Fruit fly (Drosophila melanogaster) whole organism, embryonic: ENCODE measurements around the gene Ir75d.

Experiments
- ATbp ChIP-seq: fragments of 200-800 bp; sonication (Bioruptor generic); optimal IDR thresholded peaks from 2 replicates; lab custom pipeline; 2017; ENCODE audit warnings: missing biosample characterization, mild to moderate bottlenecking, missing genetic modification characterization, missing genetic modification reagents
- Atf-2 ChIP-seq: fragments of 200-800 bp; sonication (Bioruptor generic); optimal IDR thresholded peaks from 2 replicates; lab custom pipeline; 2016; ENCODE audit warnings: missing biosample characterization, missing genetic modification characterization
- BEAF-32 ChIP-seq: fragments of 200-800 bp; sonication (Bioruptor generic); optimal IDR thresholded peaks from 3 replicates; lab custom pipeline; 2017; ENCODE audit warnings: missing biosample characterization, missing genetic modification characterization, mild to moderate bottlenecking, moderate library complexity, missing genetic modification reagents
- CG10274 ChIP-seq: fragments of 200-800 bp; sonication (Bioruptor generic); optimal IDR thresholded peaks from 3 replicates; lab custom pipeline; 2017; ENCODE audit warnings: missing biosample characterization, mild to moderate bottlenecking, missing genetic modification characterization
- CG10654 ChIP-seq: fragments of 200-800 bp; sonication (Bioruptor generic); optimal IDR thresholded peaks from 2 replicates; lab custom pipeline; 2016; ENCODE audit warnings: missing biosample characterization, missing genetic modification characterization
- CG11398 ChIP-seq: fragments of 200-800 bp; sonication (Bioruptor generic); optimal IDR thresholded peaks from 2 replicates; lab custom pipeline; 2016; ENCODE audit warnings: missing biosample characterization, missing genetic modification characterization
- CG13287 ChIP-seq: fragments of 200-800 bp; sonication (Bioruptor generic); IDR thresholded peaks from 2 replicates; pipeline ENCODE4 v1.3.6; 2022; ENCODE audit warnings: missing biosample characterization, missing genetic modification characterization; ENCODE audit not compliant: partially characterized antibody
- CG14014 ChIP-seq: fragments of 200-800 bp; sonication (Bioruptor generic); IDR thresholded peaks from 2 replicates; pipeline ENCODE4 v1.3.6; 2022; ENCODE audit warnings: missing biosample characterization, missing genetic modification characterization
- CG17359 ChIP-seq: fragments of 200-800 bp; sonication (Bioruptor generic); optimal IDR thresholded peaks from 3 replicates; lab custom pipeline; 2018; ENCODE audit warnings: missing biosample characterization, mild to moderate bottlenecking, missing genetic modification characterization, moderate library complexity
- CG17361 ChIP-seq: fragments of 200-800 bp; sonication (Bioruptor generic); IDR thresholded peaks from 3 replicates; pipeline ENCODE4 v1.3.6; 2022; ENCODE audit warnings: missing biosample characterization, missing genetic modification characterization
- CG17385 ChIP-seq: fragments of 200-800 bp; sonication (Bioruptor generic); optimal IDR thresholded peaks from 3 replicates; lab custom pipeline; 2018; ENCODE audit warnings: missing biosample characterization, mild to moderate bottlenecking, missing genetic modification characterization
- CG17802 ChIP-seq: fragments of 200-800 bp; sonication (Bioruptor generic); optimal IDR thresholded peaks from 2 replicates; lab custom pipeline; 2018; ENCODE audit warnings: missing biosample characterization, mild to moderate bottlenecking, missing genetic modification characterization, moderate library complexity
- CG18599 ChIP-seq: fragments of 200-800 bp; sonication (Bioruptor generic); optimal IDR thresholded peaks from 3 replicates; lab custom pipeline; 2017; ENCODE audit warnings: missing biosample characterization, missing genetic modification characterization, mild to moderate bottlenecking, moderate library complexity, missing genetic modification reagents
- CG18764 ChIP-seq: fragments of 200-800 bp; sonication (Bioruptor generic); optimal IDR thresholded peaks from 3 replicates; lab custom pipeline; 2016; ENCODE audit warnings: missing biosample characterization, missing genetic modification characterization
- CG32767 ChIP-seq: fragments of 200-800 bp; sonication (Bioruptor generic); IDR thresholded peaks from 2 replicates; pipeline ENCODE4 v1.3.6; 2022; ENCODE audit warnings: missing biosample characterization, missing genetic modification characterization
- CG4424 ChIP-seq: fragments of 200-800 bp; sonication (Bioruptor generic); optimal IDR thresholded peaks from 3 replicates; lab custom pipeline; 2016; ENCODE audit warnings: missing biosample characterization, missing genetic modification characterization
- CG4820 ChIP-seq: fragments of 200-800 bp; sonication (Bioruptor generic); optimal IDR thresholded peaks from 3 replicates; lab custom pipeline; 2016; ENCODE audit warnings: missing biosample characterization, missing genetic modification characterization
- CG6272 ChIP-seq: fragments of 200-800 bp; sonication (Bioruptor generic); IDR thresholded peaks from 2 replicates; pipeline ENCODE4 v1.3.6; 2022; ENCODE audit warnings: missing biosample characterization, missing genetic modification characterization
- CG6689 ChIP-seq: fragments of 200-800 bp; sonication (Bioruptor generic); IDR thresholded peaks from 2 replicates; pipeline ENCODE4 v1.3.6; 2022; ENCODE audit warnings: missing biosample characterization, missing genetic modification characterization
- CHES-1-like ChIP-seq: fragments of 200-800 bp; sonication (Bioruptor generic); optimal IDR thresholded peaks from 2 replicates; lab custom pipeline; 2016; ENCODE audit warnings: missing biosample characterization, missing genetic modification characterization
- CTCF ChIP-seq: fragments of 200-800 bp; sonication (Bioruptor generic); optimal IDR thresholded peaks from 2 replicates; lab custom pipeline; 2017; ENCODE audit warnings: missing biosample characterization, mild to moderate bottlenecking, missing genetic modification characterization, moderate library complexity
- Camta ChIP-seq: fragments of 200-800 bp; sonication (Bioruptor generic); optimal IDR thresholded peaks from 2 replicates; lab custom pipeline; 2016; ENCODE audit warnings: missing biosample characterization, missing genetic modification characterization
- Dbx ChIP-seq: fragments of 200-800 bp; sonication (Bioruptor generic); IDR thresholded peaks from 3 replicates; pipeline ENCODE4 v1.3.6; 2022; ENCODE audit warnings: missing biosample characterization, missing genetic modification characterization
- Dfd ChIP-seq, 2 experiments: fragments of >200 bp; optimal IDR thresholded peaks; 2 replicates each; lab custom pipeline; 2017; ENCODE audit warnings: missing biosample characterization in 2 of 2, missing genetic modification characterization in 2 of 2
- Ets65A ChIP-seq: fragments of 200-800 bp; sonication (Bioruptor generic); peaks from one replicate; lab custom pipeline; 2016; ENCODE audit warnings: missing biosample characterization, missing genetic modification characterization
- H2.0 ChIP-seq: fragments of 200-800 bp; sonication (Bioruptor generic); IDR thresholded peaks from 2 replicates; pipeline ENCODE4 v1.3.6; 2022; ENCODE audit warnings: missing biosample characterization, missing genetic modification characterization
- Hr51 ChIP-seq, 2 experiments: fragments of 200-800 bp; sonication (Bioruptor generic); optimal IDR thresholded peaks; 2 replicates in 1 of 2; 3 replicates in 1 of 2; lab custom pipeline; 2016 to 2018; ENCODE audit warnings: missing biosample characterization in 2 of 2, missing genetic modification characterization in 2 of 2, mild to moderate bottlenecking in 1 of 2, moderate library complexity in 1 of 2
- Scr ChIP-seq: fragments of 200-800 bp; sonication (Bioruptor generic); IDR thresholded peaks from 2 replicates; pipeline ENCODE4 v1.3.6; 2022; ENCODE audit warnings: missing biosample characterization, missing genetic modification characterization; ENCODE audit not compliant: partially characterized antibody
- Stat92E ChIP-seq, 3 experiments: fragments of >200 bp in 2 of 3; fragments of 200-800 bp in 1 of 3; sonication (Bioruptor generic) in 1 of 3; optimal IDR thresholded peaks; 2 replicates each; lab custom pipeline; 2017 to 2019; ENCODE audit warnings: missing biosample characterization in 3 of 3, missing genetic modification characterization in 3 of 3, mild to moderate bottlenecking in 1 of 3, moderate library complexity in 1 of 3
- ac ChIP-seq: fragments of 200-800 bp; sonication (Bioruptor generic); optimal IDR thresholded peaks from 3 replicates; lab custom pipeline; 2017; ENCODE audit warnings: missing biosample characterization, mild to moderate bottlenecking, missing genetic modification characterization
- bcd ChIP-seq: fragments of 200-800 bp; sonication (Bioruptor generic); optimal IDR thresholded peaks from 2 replicates; lab custom pipeline; 2017; ENCODE audit warnings: missing biosample characterization, mild to moderate bottlenecking, missing genetic modification characterization
- ci ChIP-seq: fragments of 200-800 bp; sonication (Bioruptor generic); IDR thresholded peaks from 3 replicates; pipeline ENCODE4 v1.3.6; 2022; ENCODE audit warnings: missing biosample characterization, missing genetic modification characterization
- dati ChIP-seq: fragments of 200-800 bp; sonication (Bioruptor generic); IDR thresholded peaks from 2 replicates; pipeline ENCODE4 v1.3.6; 2022; ENCODE audit warnings: missing biosample characterization, missing genetic modification characterization
- ewg ChIP-seq: fragments of 200-800 bp; sonication (Bioruptor generic); optimal IDR thresholded peaks from 3 replicates; lab custom pipeline; 2017; ENCODE audit warnings: mild to moderate bottlenecking, missing biosample characterization, missing genetic modification reagents, missing genetic modification characterization
- fd64A ChIP-seq: fragments of 200-800 bp; sonication (Bioruptor generic); optimal IDR thresholded peaks from 3 replicates; lab custom pipeline; 2018; ENCODE audit warnings: missing biosample characterization, mild to moderate bottlenecking, missing genetic modification characterization
- fd96Cb ChIP-seq: fragments of 200-800 bp; sonication (Bioruptor generic); optimal IDR thresholded peaks from 2 replicates; lab custom pipeline; 2018; ENCODE audit warnings: missing biosample characterization, mild to moderate bottlenecking, missing genetic modification characterization, moderate library complexity
- hkb ChIP-seq, 2 experiments: fragments of 200-800 bp in 1 of 2; fragments of >200 bp in 1 of 2; sonication (Bioruptor generic) in 1 of 2; IDR thresholded peaks in 1 of 2; optimal IDR thresholded peaks in 1 of 2; 2 replicates each; pipeline versions ENCODE4 v1.3.6 to Lab custom; 2017 to 2022; ENCODE audit warnings: missing biosample characterization in 1 of 2, missing genetic modification characterization in 1 of 2
- inv ChIP-seq: fragments of 200-800 bp; sonication (Bioruptor generic); IDR thresholded peaks from 2 replicates; pipeline ENCODE4 v1.3.6; 2022; ENCODE audit warnings: missing biosample characterization, missing genetic modification characterization; ENCODE audit not compliant: partially characterized antibody
- klu ChIP-seq: fragments of 200-800 bp; sonication (Bioruptor generic); IDR thresholded peaks from 2 replicates; pipeline ENCODE4 v1.3.6; 2022; ENCODE audit warnings: missing biosample characterization, missing genetic modification characterization
- lbe ChIP-seq: fragments of 200-800 bp; sonication (Bioruptor generic); optimal IDR thresholded peaks from 2 replicates; lab custom pipeline; 2016; ENCODE audit warnings: missing biosample characterization, mild to moderate bottlenecking, missing genetic modification characterization
- nmo ChIP-seq: fragments of 200-800 bp; sonication (Bioruptor generic); optimal IDR thresholded peaks from 2 replicates; lab custom pipeline; 2018; ENCODE audit warnings: missing biosample characterization, mild to moderate bottlenecking, missing genetic modification characterization, moderate library complexity
- pita ChIP-seq: fragments of 200-800 bp; sonication (Bioruptor generic); optimal IDR thresholded peaks from 2 replicates; lab custom pipeline; 2017; ENCODE audit warnings: missing biosample characterization, mild to moderate bottlenecking, missing genetic modification characterization
- ro ChIP-seq: fragments of 200-800 bp; sonication (Bioruptor generic); IDR thresholded peaks from 2 replicates; pipeline ENCODE4 v1.3.6; 2022; ENCODE audit warnings: missing biosample characterization, missing genetic modification characterization
- scrt ChIP-seq: fragments of 200-800 bp; sonication (Bioruptor generic); optimal IDR thresholded peaks from 2 replicates; lab custom pipeline; 2018; ENCODE audit warnings: missing biosample characterization, mild to moderate bottlenecking, missing genetic modification characterization, moderate library complexity
- sim ChIP-seq: fragments of 200-800 bp; sonication (Bioruptor generic); IDR thresholded peaks from 2 replicates; pipeline ENCODE4 v1.3.6; 2022; ENCODE audit warnings: missing biosample characterization, missing genetic modification characterization
- slp2 ChIP-seq: fragments of 200-800 bp; sonication (Bioruptor generic); optimal IDR thresholded peaks from 2 replicates; lab custom pipeline; 2016; ENCODE audit warnings: missing biosample characterization, missing genetic modification characterization
- stwl ChIP-seq: fragments of 200-800 bp; sonication (Bioruptor generic); optimal IDR thresholded peaks from 3 replicates; lab custom pipeline; 2018; ENCODE audit warnings: missing biosample characterization, mild to moderate bottlenecking, missing genetic modification characterization, moderate library complexity
- tap ChIP-seq: fragments of 200-800 bp; optimal IDR thresholded peaks from 3 replicates; lab custom pipeline; 2019; ENCODE audit warnings: missing biosample characterization, mild to moderate bottlenecking, missing genetic modification characterization, moderate library complexity

Ir75d gene

DNA sequence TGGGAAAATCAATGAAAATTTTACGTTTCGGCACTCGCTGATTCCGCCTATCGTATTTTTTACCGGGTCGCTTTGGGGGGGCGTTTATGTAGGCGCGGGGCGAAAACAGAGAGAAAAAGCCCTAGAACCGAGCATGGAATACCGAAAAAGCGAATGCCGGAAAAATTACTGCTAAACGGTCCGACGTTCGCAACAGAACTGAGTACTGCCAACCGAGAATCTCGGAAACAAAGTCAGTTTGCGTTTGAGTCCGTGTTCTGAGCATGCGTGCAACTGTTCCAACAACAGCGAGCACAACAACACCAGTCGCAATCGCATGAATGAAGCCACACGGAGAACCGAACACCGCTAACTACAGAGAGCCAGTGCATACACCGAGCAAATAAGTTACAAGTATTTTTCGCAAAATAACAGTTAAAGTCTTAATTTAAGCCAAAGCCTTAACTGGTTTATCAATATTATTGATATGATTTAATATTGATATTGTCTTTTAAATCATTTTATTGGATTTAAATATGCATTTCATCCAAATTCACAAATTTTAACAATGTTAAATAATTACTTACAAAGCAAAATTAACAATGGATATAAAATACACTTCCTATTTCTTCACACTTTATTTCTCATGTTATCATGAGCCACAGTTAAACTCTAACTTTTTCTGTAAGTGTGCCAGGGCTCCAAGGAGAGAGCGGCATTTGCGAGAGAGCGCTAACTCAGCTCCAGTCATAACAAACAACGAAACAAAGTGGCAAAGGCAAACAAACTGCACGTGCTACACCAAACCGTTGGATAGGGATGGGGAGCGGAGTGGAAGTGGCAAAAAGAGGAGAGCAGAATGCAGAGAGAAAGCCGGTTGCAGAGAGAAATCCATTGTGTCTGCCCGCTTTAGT lies 20.5 kb downstream of the Ir75d start, which contains the start of gene CG3961 (continued):
- TF ChIP-seq Atf-2 (GFP tag; lab: Kevin White, UChicago) (peak; percentile 88), ro (peak; percentile 91), CG18599 (GFP tag; lab: Kevin White, UChicago) (peak; percentile 93), CG10654 (peak; percentile 95), Ets65A (peak; percentile 97), CG17802 (peak; percentile 74), ewg (GFP tag; lab: Kevin White, UChicago) (peak; percentile 96), BEAF-32 (GFP tag; lab: Kevin White, UChicago) (peak; percentile 18), CG10274 (peak; percentile 83), klu (GFP tag; lab: Robert Waterston, UW) (peak; percentile 91), CG13287 (GFP tag; lab: Robert Waterston, UW) (no peak; the same call in 1 of the 2 replicates), ATbp (GFP tag; lab: Kevin White, UChicago) (peak; percentile 96), bcd (peak; percentile 97), scrt (peak; percentile 91), CG18764 (peak; percentile 93), fd96Cb (peak; percentile 98), CG6689 (GFP tag; lab: Robert Waterston, UW) (peak; percentile 97), CG6272 (GFP tag; lab: Robert Waterston, UW) (no peak; the same call in 1 of the 2 replicates), H2.0 (GFP tag; lab: Robert Waterston, UW) (peak; percentile 88), lbe (GFP tag; lab: Kevin White, UChicago) (peak; percentile 94), slp2 (peak; percentile 84), CG4820 (GFP tag; lab: Kevin White, UChicago) (peak; percentile 98), CG11398 (peak; percentile 73), CTCF (GFP tag; lab: Kevin White, UChicago) (peak; percentile 72), CG17359 (tag; lab: Kevin White, UChicago) (peak; percentile 97), hkb (optimal IDR thresholded peaks at IDR 0.05; lab: Kevin White, UChicago) (no peak), hkb (GFP tag; IDR thresholded peaks at IDR 0.05; lab: Robert Waterston, UW) (peak; percentile 94), inv (no peak), Scr (no peak), Dbx (GFP tag; lab: Robert Waterston, UW) (peak; percentile 80), tap (peak; percentile 97), nmo (GFP tag; lab: Kevin White, UChicago) (peak; percentile 100), ci (peak; percentile 88), sim (GFP tag; lab: Robert Waterston, UW) (peak; percentile 80; the same call in 1 of the 2 replicates), CHES-1-like (GFP tag; lab: Kevin White, UChicago) (peak; percentile 83), Camta (GFP tag; lab: Kevin White, UChicago) (peak; percentile 90), CG17361 (GFP tag; lab: Robert Waterston, UW) (peak; percentile 100), CG17385 (GFP tag; lab: Kevin White, UChicago) (peak; percentile 96), dati (GFP tag; lab: Robert Waterston, UW) (peak; percentile 49), CG4424 (peak; percentile 98), pita (GFP tag; lab: Kevin White, UChicago) (no peak), CG14014 (GFP tag; lab: Robert Waterston, UW) (peak; percentile 88), Dfd (GFP tag; optimal IDR thresholded peaks at IDR 0.05; lab: Kevin White, UChicago) (peak in 1 of 2 experiments; percentile 85), Hr51 (GFP tag; optimal IDR thresholded peaks at IDR 0.05; lab: Kevin White, UChicago) (peak; percentile 91 to 99), ac (GFP tag; lab: Kevin White, UChicago) (peak; percentile 76), fd64A (peak; percentile 90), Stat92E (GFP tag; optimal IDR thresholded peaks at IDR 0.05; lab: Kevin White, UChicago) (peak in 1 of 3 experiments; percentile 99), CG32767 (peak; percentile 94), stwl (tag; lab: Kevin White, UChicago) (peak; percentile 43)
